Worm (Caenorhabditis elegans): Measurements from ENCODE around the gene rom-1.

rom-1 gene

ce11 chrIII:4951824-4952223, 44.8 kb downstream of the rom-1 start, which contains the start of gene flh-2:
Gene flh-2, plus strand, starts transcription at chrIII:4952124.
- no peak for TF ChIP-seq unc-120 (tag; optimal IDR thresholded peaks at IDR 0.05; ENCODE audit: poor library complexity, severe bottlenecking)
- TF ChIP-seq ham-2 (GFP tag; optimal IDR thresholded peaks at IDR 0.05) = no peak
- no peak for TF ChIP-seq nhr-76 (tag; optimal IDR thresholded peaks at IDR 0.05)
- no peak for TF ChIP-seq lsy-2 (tag; optimal IDR thresholded peaks at IDR 0.05)
- TF ChIP-seq pha-4 (tag; optimal IDR thresholded peaks at IDR 0.05) = no peak
- no peak for TF ChIP-seq mab-5 (tag; optimal IDR thresholded peaks at IDR 0.05)
- TF ChIP-seq hlh-1 (tag; optimal IDR thresholded peaks at IDR 0.05) = no peak
- TF ChIP-seq mls-2 (tag; optimal IDR thresholded peaks at IDR 0.05) = no peak
- no peak for TF ChIP-seq nhr-2 (tag; optimal IDR thresholded peaks at IDR 0.05)
- TF ChIP-seq zip-8 (tag; optimal IDR thresholded peaks at IDR 0.05) = no peak
- no peak for TF ChIP-seq snpc-4 (tag; optimal IDR thresholded peaks at IDR 0.05)
- TF ChIP-seq ceh-83 (GFP tag; optimal IDR thresholded peaks at IDR 0.05) = no peak
- no peak for TF ChIP-seq ztf-11 (tag; optimal IDR thresholded peaks at IDR 0.05)
- TF ChIP-seq ceh-43 (GFP tag; optimal IDR thresholded peaks at IDR 0.05) = no peak

ce11 chrIII:4952970-4953369, 46.0 kb downstream of the rom-1 start:
- TF ChIP-seq nhr-12 (tag; optimal IDR thresholded peaks at IDR 0.05) (no peak), ceh-39 (tag; optimal IDR thresholded peaks at IDR 0.05) (no peak), lsy-2 (tag; optimal IDR thresholded peaks at IDR 0.05) (no peak), mep-1 (tag; optimal IDR thresholded peaks at IDR 0.05) (no peak), nhr-237 (tag; optimal IDR thresholded peaks at IDR 0.05) (no peak), elt-1 (tag; optimal IDR thresholded peaks at IDR 0.05; ENCODE audit: borderline replicate concordance, insufficient read depth) (no peak), sem-2 (GFP tag; optimal IDR thresholded peaks at IDR 0.05) (no peak), lin-13 (tag; optimal IDR thresholded peaks at IDR 0.05) (no peak), blmp-1 (tag; optimal IDR thresholded peaks at IDR 0.05) (no peak), nhr-2 (tag; optimal IDR thresholded peaks at IDR 0.05) (no peak)

DNA sequence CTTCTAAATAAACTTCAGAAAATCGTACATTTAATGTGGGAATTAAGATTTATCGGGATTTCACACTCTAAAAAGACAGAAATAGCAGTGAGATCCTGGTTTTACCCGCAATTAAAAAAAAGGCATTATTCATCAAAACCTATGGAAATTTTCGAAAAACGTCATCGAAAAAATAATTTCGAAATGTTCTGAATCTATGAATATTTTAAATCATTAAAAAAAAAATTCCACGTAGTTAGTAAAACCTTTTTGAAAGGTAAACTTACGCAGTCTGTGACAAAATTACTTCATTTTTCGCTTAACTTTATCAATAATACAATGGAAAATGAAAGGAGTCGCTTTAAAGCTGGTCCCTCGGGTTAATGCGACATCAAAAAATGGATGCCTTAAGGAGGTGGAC, 49.6 kb downstream of the rom-1 start, which contains the start of gene C26E6.1:
TSS of gene C26E6.1 (plus strand) at position 301 of the 400 bp plus-strand sequence.
- TF ChIP-seq hlh-1 (tag; optimal IDR thresholded peaks at IDR 0.05) (no peak), tbx-8 (GFP tag; optimal IDR thresholded peaks at IDR 0.05) (no peak), nhr-237 (tag; optimal IDR thresholded peaks at IDR 0.05) (no peak), M03D4.4 (tag; optimal IDR thresholded peaks at IDR 0.05) (no peak), ceh-43 (GFP tag; optimal IDR thresholded peaks at IDR 0.05) (no peak), sem-2 (GFP tag; optimal IDR thresholded peaks at IDR 0.05) (no peak), lin-32 (GFP tag; optimal IDR thresholded peaks at IDR 0.05) (no peak), sptf-1 (tag; optimal IDR thresholded peaks at IDR 0.05) (no peak), nhr-28 (tag; optimal IDR thresholded peaks at IDR 0.05) (no peak), lin-13 (tag; optimal IDR thresholded peaks at IDR 0.05) (no peak)

Data from whole organism, mixed stage, embryonic.